Worm (Caenorhabditis elegans) whole organism, L4 larva: ENCODE measurements around the gene ZK353.4.
A peak's percentile ranks its signal among the peaks of the same experiment; 100 is the strongest.

Experiments used
- D1046.2 ChIP-seq: fragments of 200-800 bp; sonication (Bioruptor generic); IDR thresholded peaks from 2 replicates; pipeline ENCODE4 v1.3.6; 2022; ENCODE audit warnings: missing genetic modification characterization, missing compliant biosample characterization
- F10B5.3 ChIP-seq: sonication (generic microtip); optimal IDR thresholded peaks from 2 replicates; lab custom pipeline; 2016; ENCODE audit warnings: mild to moderate bottlenecking, missing genetic modification characterization, missing compliant biosample characterization
- F26F4.8 ChIP-seq: fragments of 200-800 bp; sonication (Bioruptor generic); conservative IDR thresholded peaks from 2 replicates; pipeline ENCODE4 v1.3.6; 2022; ENCODE audit warnings: missing genetic modification characterization, missing compliant biosample characterization
- R02D3.7 ChIP-seq: fragments of 150-350 bp; sonication (generic microtip); optimal IDR thresholded peaks from 3 replicates; lab custom pipeline; 2014; ENCODE audit warnings: missing biosample characterization, missing genetic modification characterization
- T26A8.4 ChIP-seq: fragments of 200-800 bp; sonication (Bioruptor generic); IDR thresholded peaks from 2 replicates; pipeline ENCODE4 v1.3.6; 2022; ENCODE audit warnings: missing genetic modification characterization, missing compliant biosample characterization
- Y105C5A.15 ChIP-seq: fragments of 200-800 bp; sonication (Bioruptor generic); IDR thresholded peaks from 2 replicates; pipeline ENCODE4 v1.3.6; 2022; ENCODE audit warnings: missing genetic modification characterization, missing compliant biosample characterization
- Y48G9A.11 ChIP-seq: fragments of 200-800 bp; sonication (Bioruptor generic); IDR thresholded peaks from 2 replicates; pipeline ENCODE4 v1.3.6; 2022; ENCODE audit warnings: missing genetic modification reagents, missing genetic modification characterization, missing compliant biosample characterization
- Y5F2A.4 ChIP-seq: fragments of 200-800 bp; sonication (Bioruptor generic); optimal IDR thresholded peaks from 2 replicates; lab custom pipeline; 2018; ENCODE audit warnings: mild to moderate bottlenecking, missing genetic modification characterization, missing compliant biosample characterization
- Y75B8A.6 ChIP-seq: fragments of 200-800 bp; sonication (Bioruptor generic); IDR thresholded peaks from 2 replicates; pipeline ENCODE4 v1.3.6; 2022; ENCODE audit warnings: missing genetic modification reagents, missing genetic modification characterization, missing compliant biosample characterization
- ZK337.2 ChIP-seq: fragments of 200-800 bp; sonication (Bioruptor generic); IDR thresholded peaks from 2 replicates; pipeline ENCODE4 v1.3.6; 2022; ENCODE audit warnings: missing genetic modification reagents, missing genetic modification characterization, missing compliant biosample characterization
- aha-1 ChIP-seq: fragments of 150-350 bp; peaks from one replicate; lab custom pipeline; 2014; ENCODE audit warnings: missing biosample characterization, missing genetic modification characterization
- ama-1 ChIP-seq: fragments of 150-350 bp; optimal IDR thresholded peaks from 2 replicates; lab custom pipeline; 2014; ENCODE audit warnings: inconsistent platforms, mixed read lengths
- ceh-20 ChIP-seq: fragments of 200-800 bp; sonication (Bioruptor generic); IDR thresholded peaks from 2 replicates; pipeline ENCODE4 v1.3.6; 2022; ENCODE audit warnings: missing genetic modification reagents, missing genetic modification characterization, missing compliant biosample characterization
- ceh-28 ChIP-seq: fragments of 150-350 bp; optimal IDR thresholded peaks from 2 replicates; lab custom pipeline; 2014; ENCODE audit warnings: missing biosample characterization, missing genetic modification reagents, missing genetic modification characterization
- ceh-44 ChIP-seq: fragments of 200-800 bp; sonication (Bioruptor generic); IDR thresholded peaks from 2 replicates; pipeline ENCODE4 v1.3.6; 2022; ENCODE audit warnings: missing genetic modification reagents, missing genetic modification characterization, missing compliant biosample characterization
- ceh-82 ChIP-seq: sonication (generic microtip); optimal IDR thresholded peaks from 2 replicates; lab custom pipeline; 2017; ENCODE audit warnings: missing biosample characterization, missing genetic modification characterization
- ces-1 ChIP-seq: fragments of 150-350 bp; sonication (generic microtip); optimal IDR thresholded peaks from 4 replicates; lab custom pipeline; 2014; ENCODE audit warnings: missing biosample characterization, missing genetic modification reagents, missing genetic modification characterization
- dmd-9 ChIP-seq: fragments of 200-800 bp; sonication (Bioruptor generic); IDR thresholded peaks from 2 replicates; pipeline ENCODE4 v1.3.6; 2022; ENCODE audit warnings: missing genetic modification reagents, missing genetic modification characterization, missing compliant biosample characterization
- dpl-1 ChIP-seq: fragments of 150-350 bp; optimal IDR thresholded peaks from 2 replicates; lab custom pipeline; 2014; ENCODE audit warnings: missing biosample characterization, missing genetic modification reagents, missing genetic modification characterization
- egl-43 ChIP-seq: fragments of 200-800 bp; sonication (Bioruptor generic); IDR thresholded peaks from 2 replicates; pipeline ENCODE4 v1.3.6; 2022; ENCODE audit warnings: missing genetic modification reagents, missing genetic modification characterization, missing compliant biosample characterization
- fkh-10 ChIP-seq: fragments of 150-350 bp; optimal IDR thresholded peaks from 2 replicates; lab custom pipeline; 2014; ENCODE audit warnings: missing biosample characterization, missing genetic modification reagents, missing genetic modification characterization
- fos-1 ChIP-seq: fragments of 150-350 bp; optimal IDR thresholded peaks from 2 replicates; lab custom pipeline; 2014; ENCODE audit warnings: missing biosample characterization, missing genetic modification characterization
- hlh-30 ChIP-seq: sonication (generic microtip); optimal IDR thresholded peaks from 2 replicates; lab custom pipeline; 2017; ENCODE audit warnings: antibody characterized with exemption, mild to moderate bottlenecking, missing genetic modification characterization, missing compliant biosample characterization; ENCODE audit not compliant: insufficient read depth
- jun-1 ChIP-seq: fragments of 150-350 bp; optimal IDR thresholded peaks from 2 replicates; lab custom pipeline; 2014; ENCODE audit warnings: missing biosample characterization, missing genetic modification reagents, missing genetic modification characterization
- lim-7 ChIP-seq: fragments of 200-800 bp; sonication (Bioruptor generic); IDR thresholded peaks from 2 replicates; pipeline ENCODE4 v1.3.6; 2022; ENCODE audit warnings: missing genetic modification characterization, missing compliant biosample characterization
- lin-1 ChIP-seq: fragments of 200-800 bp; sonication (Bioruptor generic); IDR thresholded peaks from 2 replicates; pipeline ENCODE4 v1.3.6; 2022; ENCODE audit warnings: missing genetic modification reagents, missing genetic modification characterization, missing compliant biosample characterization
- lin-15B ChIP-seq: fragments of 150-350 bp; sonication (generic microtip); optimal IDR thresholded peaks from 3 replicates; lab custom pipeline; 2014; ENCODE audit warnings: missing biosample characterization, missing genetic modification characterization
- lin-29 ChIP-seq: fragments of 200-800 bp; sonication (Bioruptor generic); IDR thresholded peaks from 2 replicates; pipeline ENCODE4 v1.3.6; 2022; ENCODE audit warnings: missing genetic modification reagents, missing genetic modification characterization, missing compliant biosample characterization
- lin-39 ChIP-seq: fragments of 150-350 bp; optimal IDR thresholded peaks from 2 replicates; lab custom pipeline; 2014; ENCODE audit warnings: missing biosample characterization, missing genetic modification reagents, missing genetic modification characterization
- lsy-2 ChIP-seq, 2 experiments: fragments of 150-350 bp in 1 of 2; sonication (generic microtip) in 1 of 2; optimal IDR thresholded peaks; 2 replicates each; lab custom pipeline; 2014 to 2017; ENCODE audit warnings: missing biosample characterization in 2 of 2, missing genetic modification characterization in 2 of 2
- madf-9 ChIP-seq: fragments of 200-800 bp; sonication (Bioruptor generic); conservative IDR thresholded peaks from 2 replicates; pipeline ENCODE4 v1.3.6; 2022; ENCODE audit warnings: missing genetic modification reagents, missing genetic modification characterization, missing compliant biosample characterization
- nhr-102 ChIP-seq: sonication (generic microtip); optimal IDR thresholded peaks from 2 replicates; lab custom pipeline; 2016; ENCODE audit warnings: mild to moderate bottlenecking, missing genetic modification characterization, moderate library complexity, missing compliant biosample characterization
- nhr-111 ChIP-seq: fragments of 200-800 bp; sonication (Bioruptor generic); optimal IDR thresholded peaks from 2 replicates; lab custom pipeline; 2018; ENCODE audit warnings: mild to moderate bottlenecking, missing genetic modification characterization, missing compliant biosample characterization
- nhr-237 ChIP-seq: sonication (generic microtip); optimal IDR thresholded peaks from 2 replicates; lab custom pipeline; 2017; ENCODE audit warnings: missing biosample characterization, missing genetic modification characterization
- nhr-28 ChIP-seq: fragments of 150-350 bp; optimal IDR thresholded peaks from 2 replicates; lab custom pipeline; 2014; ENCODE audit warnings: missing biosample characterization, missing genetic modification characterization
- pqm-1 ChIP-seq: sonication (generic microtip); optimal IDR thresholded peaks from 2 replicates; lab custom pipeline; 2017; ENCODE audit warnings: missing biosample characterization, missing genetic modification characterization
- rbr-2 ChIP-seq: sonication (generic microtip); optimal IDR thresholded peaks from 2 replicates; lab custom pipeline; 2016; ENCODE audit warnings: missing genotype, missing genetic modification characterization, missing compliant biosample characterization
- snpc-1.2 ChIP-seq: fragments of 200-800 bp; sonication (Bioruptor generic); IDR thresholded peaks from 2 replicates; pipeline ENCODE4 v1.3.6; 2022; ENCODE audit warnings: missing genetic modification reagents, missing genetic modification characterization, missing compliant biosample characterization
- snpc-4 ChIP-seq: fragments of 150-350 bp; optimal IDR thresholded peaks from 2 replicates; lab custom pipeline; 2014; ENCODE audit warnings: missing biosample characterization, missing genetic modification characterization
- spr-1 ChIP-seq: sonication (generic microtip); optimal IDR thresholded peaks from 2 replicates; lab custom pipeline; 2016; ENCODE audit warnings: mild to moderate bottlenecking, missing genetic modification characterization, missing compliant biosample characterization
- spr-3 ChIP-seq: fragments of 200-800 bp; sonication (Bioruptor generic); optimal IDR thresholded peaks from 2 replicates; lab custom pipeline; 2018; ENCODE audit warnings: mild to moderate bottlenecking, missing genetic modification characterization, missing compliant biosample characterization
- tag-97 ChIP-seq: fragments of 200-800 bp; sonication (Bioruptor generic); IDR thresholded peaks from 2 replicates; pipeline ENCODE4 v1.3.6; 2022; ENCODE audit warnings: missing genetic modification characterization, missing compliant biosample characterization
- unc-39 ChIP-seq: sonication (generic microtip); optimal IDR thresholded peaks from 2 replicates; lab custom pipeline; 2017; ENCODE audit warnings: missing biosample characterization, missing genetic modification characterization
- zag-1 ChIP-seq: fragments of 150-350 bp; optimal IDR thresholded peaks from 2 replicates; lab custom pipeline; 2014; ENCODE audit warnings: missing biosample characterization, missing genetic modification characterization
- zfp-3 ChIP-seq: fragments of 200-800 bp; sonication (Bioruptor generic); conservative IDR thresholded peaks from 2 replicates; pipeline ENCODE4 v1.3.6; 2022; ENCODE audit warnings: missing genetic modification reagents, missing genetic modification characterization, missing compliant biosample characterization
- zip-11 ChIP-seq: fragments of 200-800 bp; sonication (Bioruptor generic); IDR thresholded peaks from 2 replicates; pipeline ENCODE4 v1.3.6; 2022; ENCODE audit warnings: missing genetic modification characterization, missing compliant biosample characterization
- ztf-7 ChIP-seq: fragments of 150-350 bp; optimal IDR thresholded peaks from 2 replicates; lab custom pipeline; 2014; ENCODE audit warnings: missing biosample characterization, missing genetic modification characterization

The ZK353.4 gene

ce11 chrIII:8356407-8356881 is 33.0 kb downstream of the ZK353.4 start (continued):
- TF ChIP-seq nhr-237 (tag; lab: Kevin White, UChicago) (no peak), rbr-2 (peak; percentile 81), fos-1 (no peak), spr-3 (GFP tag; lab: Kevin White, UChicago) (no peak), ces-1 (GFP tag; lab: Kevin White, UChicago) (peak; percentile 64), tag-97 (GFP tag; lab: Robert Waterston, UW) (no peak), nhr-28 (tag; lab: Kevin White, UChicago) (peak; percentile 66)

- no peak for TF ChIP-seq ama-1 (lab: Kevin White, UChicago)
- TF ChIP-seq Y48G9A.11 (GFP tag; lab: Robert Waterston, UW): 0 out of 2 replicates have a peak, but pooled peaks have one; percentile 9
- TF ChIP-seq, all 104 proteins: peak for 1
Measured at ce11 chrIII:8355462-8355815, 34.0 kb downstream of the ZK353.4 start.

ce11 chrIII:8354644-8355461 is 34.6 kb downstream of the ZK353.4 start, which contains the start of gene unc-116:
Gene unc-116 (minus strand): TSS chrIII:8355174.
- no peak for TF ChIP-seq nhr-102 (tag; lab: Kevin White, UChicago)
- TF ChIP-seq ceh-44: no peak
- peak; percentile 22; the same call in 1 of the 2 replicates for TF ChIP-seq T26A8.4 (GFP tag; lab: Robert Waterston, UW)
- TF ChIP-seq F26F4.8: no peak
- TF ChIP-seq hlh-30: peak; percentile 79
- TF ChIP-seq pqm-1 (tag; lab: Kevin White, UChicago): no peak
- no peak for TF ChIP-seq F10B5.3 (tag; lab: Kevin White, UChicago)
- TF ChIP-seq snpc-1.2 (GFP tag; lab: Robert Waterston, UW): no peak
- TF ChIP-seq ama-1 (lab: Kevin White, UChicago): no peak
- no peak for TF ChIP-seq unc-39 (tag; lab: Kevin White, UChicago)
- TF ChIP-seq jun-1: no peak
- TF ChIP-seq ZK337.2 (GFP tag; lab: Robert Waterston, UW): no peak
- peak; percentile 33 for TF ChIP-seq aha-1 (tag; lab: Kevin White, UChicago)
- no peak for TF ChIP-seq Y48G9A.11 (GFP tag; lab: Robert Waterston, UW)
- TF ChIP-seq spr-1: no peak
- no peak for TF ChIP-seq lin-29
- no peak for TF ChIP-seq lim-7 (GFP tag; lab: Robert Waterston, UW)
- no peak for TF ChIP-seq ceh-82
- no peak for TF ChIP-seq D1046.2 (GFP tag; lab: Robert Waterston, UW)
- TF ChIP-seq Y105C5A.15 (GFP tag; lab: Robert Waterston, UW): no peak
- TF ChIP-seq fkh-10: no peak
- TF ChIP-seq zip-11 (GFP tag; lab: Robert Waterston, UW): no peak
- 0 out of 2 replicates have a peak, but pooled peaks have one; percentile 28 for TF ChIP-seq egl-43 (GFP tag; lab: Robert Waterston, UW)
- no peak for TF ChIP-seq zag-1 (tag; lab: Kevin White, UChicago)
- TF ChIP-seq madf-9 (GFP tag; lab: Robert Waterston, UW): no peak
- TF ChIP-seq R02D3.7 (tag; lab: Kevin White, UChicago): no peak
- no peak for TF ChIP-seq ztf-7 (tag; lab: Kevin White, UChicago)
- TF ChIP-seq tag-97 (GFP tag; lab: Robert Waterston, UW): no peak
- no peak for TF ChIP-seq zfp-3 (GFP tag; lab: Robert Waterston, UW)
- no peak for TF ChIP-seq ceh-28
- TF ChIP-seq dmd-9 (GFP tag; lab: Robert Waterston, UW): 0 out of 2 replicates have a peak, but pooled peaks have one; percentile 31
- no peak for TF ChIP-seq ceh-20 (GFP tag; lab: Robert Waterston, UW)
- TF ChIP-seq lin-39 (tag; lab: Kevin White, UChicago): no peak
- TF ChIP-seq lin-15B: no peak
- TF ChIP-seq lin-1: no peak
- no peak for TF ChIP-seq nhr-111 (GFP tag; lab: Kevin White, UChicago)
- TF ChIP-seq snpc-4 (tag; lab: Kevin White, UChicago): no peak
- TF ChIP-seq Y5F2A.4: no peak
- TF ChIP-seq lsy-2 (tag; optimal IDR thresholded peaks at IDR 0.05; lab: Kevin White, UChicago): peak; percentile 3 to 72
- no peak for TF ChIP-seq Y75B8A.6 (GFP tag; lab: Robert Waterston, UW)
- TF ChIP-seq dpl-1: peak; percentile 34
